Fruit fly (Drosophila melanogaster): Measurements from ENCODE around the gene CG31524.

DNA sequence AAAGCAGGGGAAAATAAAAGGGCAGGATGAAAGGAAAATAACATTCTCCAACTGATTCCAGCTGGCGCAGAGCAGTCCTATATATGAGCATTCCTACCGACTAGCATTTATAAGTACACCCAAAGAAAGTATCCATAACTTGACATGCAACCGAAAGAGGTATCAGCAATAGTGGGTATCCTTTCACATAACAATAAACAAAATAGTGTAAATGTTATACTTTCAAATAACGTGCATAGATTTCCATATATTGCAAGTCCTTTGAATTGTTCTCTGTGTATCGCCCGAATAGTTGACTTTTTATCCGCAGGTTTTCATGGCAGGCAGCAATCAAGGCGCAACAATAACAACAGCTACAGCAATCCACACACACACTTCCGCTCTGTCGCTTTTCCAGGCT, 35.9 kb upstream of the CG31524 start:
- TF ChIP-seq hbn (GFP tag; IDR thresholded peaks at IDR 0.05; ENCODE audit: partially characterized antibody) (no peak), CG14014 (GFP tag; IDR thresholded peaks at IDR 0.05) (peak; percentile 32; the same call in 1 of the 2 replicates), exex (tag; optimal IDR thresholded peaks at IDR 0.05) (no peak), CG15011 (GFP tag; optimal IDR thresholded peaks at IDR 0.05) (no peak), gsb-n (tag; optimal IDR thresholded peaks at IDR 0.05) (no peak), stwl (tag; optimal IDR thresholded peaks at IDR 0.05) (no peak), NC2β (GFP tag; optimal IDR thresholded peaks at IDR 0.05) (no peak), CG9876 (GFP tag; optimal IDR thresholded peaks at IDR 0.05) (no peak), CG5180 (GFP tag; optimal IDR thresholded peaks at IDR 0.05) (no peak), CG8290 (GFP tag; optimal IDR thresholded peaks at IDR 0.05) (no peak), CG8290 (tag; optimal IDR thresholded peaks at IDR 0.05) (peak in 1 of 2 experiments; percentile 54), CG17359 (tag; optimal IDR thresholded peaks at IDR 0.05) (peak; percentile 21), CG10979 (tag; optimal IDR thresholded peaks at IDR 0.05) (no peak), zfh2 (GFP tag; optimal IDR thresholded peaks at IDR 0.05) (no peak)

All from whole organism, embryonic.